Worm (Caenorhabditis elegans) whole organism, L2 larva: Measurements from ENCODE around the gene ztf-14.

Experiments
- ama-1 ChIP-seq: fragments of 150-350 bp; optimal IDR thresholded peaks from 2 replicates; lab custom pipeline; 2018; ENCODE audit warnings: inconsistent platforms
- ceh-82 ChIP-seq: fragments of 150-350 bp; optimal IDR thresholded peaks from 2 replicates; lab custom pipeline; 2014; ENCODE audit warnings: missing biosample characterization, missing genetic modification characterization
- egl-27 ChIP-seq: sonication (generic microtip); optimal IDR thresholded peaks from 3 replicates; lab custom pipeline; 2017; ENCODE audit warnings: missing biosample characterization, missing genetic modification reagents, missing genetic modification characterization
- gmeb-1 ChIP-seq: fragments of 150-350 bp; optimal IDR thresholded peaks from 2 replicates; lab custom pipeline; 2014; ENCODE audit warnings: missing biosample characterization, missing genetic modification characterization
- nhr-11 ChIP-seq: fragments of 150-350 bp; optimal IDR thresholded peaks from 2 replicates; lab custom pipeline; 2014; ENCODE audit warnings: missing biosample characterization, missing genetic modification characterization
- nhr-25 ChIP-seq: fragments of 150-350 bp; sonication (generic microtip); optimal IDR thresholded peaks from 3 replicates; lab custom pipeline; 2014; ENCODE audit warnings: missing biosample characterization, missing genetic modification characterization
- skn-1 ChIP-seq: sonication (generic microtip); optimal IDR thresholded peaks from 2 replicates; lab custom pipeline; 2017; ENCODE audit warnings: missing biosample characterization, missing genetic modification characterization
- unc-39 ChIP-seq: fragments of 150-350 bp; optimal IDR thresholded peaks from 2 replicates; lab custom pipeline; 2014; ENCODE audit warnings: missing biosample characterization, missing genetic modification characterization
- zag-1 ChIP-seq: fragments of 150-350 bp; optimal IDR thresholded peaks from 2 replicates; lab custom pipeline; 2014; ENCODE audit warnings: missing biosample characterization, missing genetic modification characterization

- TF ChIP-seq unc-39 (tag; lab: Kevin White, UChicago) = no peak
- no peak for TF ChIP-seq gmeb-1 (tag; lab: Kevin White, UChicago)
- TF ChIP-seq skn-1 (tag; lab: Kevin White, UChicago) = no peak
- no peak for TF ChIP-seq zag-1 (tag; lab: Kevin White, UChicago)
- TF ChIP-seq ceh-82 (tag; lab: Kevin White, UChicago) = no peak
- TF ChIP-seq ama-1 (lab: Kevin White, UChicago) = no peak
- TF ChIP-seq nhr-25 (tag; lab: Kevin White, UChicago) = no peak
- TF ChIP-seq egl-27 (tag; lab: Kevin White, UChicago) = no peak
- TF ChIP-seq nhr-11 = no peak
Measured at ce11 chrX:14447910-14448309, 48.0 kb upstream of the ztf-14 start, which contains the start of gene jmjd-3.2.
